Fruit fly (Drosophila melanogaster) whole organism, wandering third instar larva: ENCODE data around the gene Sbf.

ENCODE experiments used
- CrebA ChIP-seq: fragments of 200-800 bp; sonication (Bioruptor generic); optimal IDR thresholded peaks from 2 replicates; lab custom pipeline; 2016; ENCODE audit warnings: missing biosample characterization, mild to moderate bottlenecking, missing genetic modification characterization, borderline replicate concordance
- Dfd ChIP-seq: fragments of >200 bp; optimal IDR thresholded peaks from 2 replicates; lab custom pipeline; 2017; ENCODE audit warnings: missing biosample characterization, missing genetic modification characterization
- HLH106 ChIP-seq: fragments of 200-800 bp; optimal IDR thresholded peaks from 3 replicates; lab custom pipeline; 2019; ENCODE audit warnings: missing biosample characterization, mild to moderate bottlenecking, missing genetic modification characterization, moderate library complexity
- Hnf4 ChIP-seq: fragments of 200-800 bp; sonication (Bioruptor generic); optimal IDR thresholded peaks from 2 replicates; lab custom pipeline; 2016; ENCODE audit warnings: missing biosample characterization, mild to moderate bottlenecking, missing genetic modification characterization
- Hr78 ChIP-seq: fragments of >200 bp; optimal IDR thresholded peaks from 2 replicates; lab custom pipeline; 2017; ENCODE audit warnings: missing biosample characterization, missing genetic modification characterization
- Hr83 ChIP-seq: fragments of 200-300 bp; sonication (Bioruptor generic); optimal IDR thresholded peaks from 2 replicates; lab custom pipeline; 2016; ENCODE audit warnings: missing biosample characterization, mild to moderate bottlenecking, missing genetic modification characterization, moderate library complexity; ENCODE audit not compliant: poor library complexity, severe bottlenecking
- Jra ChIP-seq: sonication (Bioruptor generic); optimal IDR thresholded peaks from 2 replicates; lab custom pipeline; 2016; ENCODE audit warnings: missing biosample characterization, missing genetic modification characterization
- Mio ChIP-seq: sonication (Bioruptor generic); optimal IDR thresholded peaks from 2 replicates; lab custom pipeline; 2016; ENCODE audit warnings: missing biosample characterization, missing genetic modification characterization
- OdsH ChIP-seq: fragments of 200-800 bp; sonication (Bioruptor generic); optimal IDR thresholded peaks from 2 replicates; lab custom pipeline; 2016; ENCODE audit warnings: missing biosample characterization, mild to moderate bottlenecking, missing genetic modification characterization
- Rel ChIP-seq, 2 experiments: fragments of 200-800 bp; sonication (Bioruptor generic) in 1 of 2; optimal IDR thresholded peaks; 2 replicates in 1 of 2; 3 replicates in 1 of 2; lab custom pipeline; 2016 to 2019; ENCODE audit warnings: mild to moderate bottlenecking in 2 of 2, missing biosample characterization in 2 of 2, missing genetic modification characterization in 2 of 2, moderate library complexity in 1 of 2
- Sp1 ChIP-seq: fragments of 200-800 bp; sonication (Bioruptor generic); optimal IDR thresholded peaks from 3 replicates; lab custom pipeline; 2019; ENCODE audit warnings: missing biosample characterization, mild to moderate bottlenecking, missing genetic modification characterization, moderate library complexity
- Vsx2 ChIP-seq: fragments of 200-300, 225-300 bp; sonication (Bioruptor generic); optimal IDR thresholded peaks from 2 replicates; lab custom pipeline; 2018; ENCODE audit warnings: missing biosample characterization, missing genetic modification characterization; ENCODE audit not compliant: partially characterized antibody
- br ChIP-seq: fragments of 200-800 bp; sonication (Bioruptor generic); optimal IDR thresholded peaks from 2 replicates; lab custom pipeline; 2016; ENCODE audit warnings: missing biosample characterization, missing genetic modification characterization
- dl ChIP-seq, 2 experiments: fragments of 175-275, 200-275 bp in 1 of 2; fragments of 200-275 bp in 1 of 2; sonication (Bioruptor generic); optimal IDR thresholded peaks; lab custom pipeline; 2018; ENCODE audit warnings: mild to moderate bottlenecking in 2 of 2, missing biosample characterization in 2 of 2, missing genetic modification characterization in 2 of 2, moderate library complexity in 2 of 2; ENCODE audit not compliant: partially characterized antibody in 2 of 2, insufficient read depth in 1 of 2
- dmrt93B ChIP-seq: fragments of 200-800 bp; sonication (Bioruptor generic); optimal IDR thresholded peaks from 2 replicates; lab custom pipeline; 2018; ENCODE audit warnings: missing biosample characterization, mild to moderate bottlenecking, missing genetic modification characterization
- dsf ChIP-seq: sonication (Bioruptor generic); optimal IDR thresholded peaks from 2 replicates; lab custom pipeline; 2016; ENCODE audit warnings: missing biosample characterization, missing genetic modification characterization, borderline replicate concordance
- ey ChIP-seq: fragments of 200-800 bp; sonication (Bioruptor generic); optimal IDR thresholded peaks from 2 replicates; lab custom pipeline; 2016; ENCODE audit warnings: missing biosample characterization, missing genetic modification characterization
- foxo ChIP-seq, 2 experiments: fragments of 200-800 bp; sonication (Bioruptor generic); optimal IDR thresholded peaks; 2 replicates in 1 of 2; 3 replicates in 1 of 2; lab custom pipeline; 2016 to 2017; ENCODE audit warnings: missing biosample characterization in 2 of 2, missing genetic modification characterization in 2 of 2
- fru ChIP-seq: fragments of 200-800 bp; sonication (Bioruptor generic); optimal IDR thresholded peaks from 3 replicates; lab custom pipeline; 2016; ENCODE audit warnings: missing biosample characterization, mild to moderate bottlenecking, missing genetic modification characterization
- h ChIP-seq: fragments of 200-800 bp; sonication (Bioruptor generic); optimal IDR thresholded peaks from 3 replicates; lab custom pipeline; 2016; ENCODE audit warnings: missing biosample characterization, mild to moderate bottlenecking, missing genetic modification characterization
- lola ChIP-seq: fragments of >200 bp; optimal IDR thresholded peaks from 2 replicates; lab custom pipeline; 2017; ENCODE audit warnings: missing biosample characterization, missing genetic modification characterization
- pan ChIP-seq: fragments of >200 bp; optimal IDR thresholded peaks from 2 replicates; lab custom pipeline; 2017
- psq ChIP-seq: fragments of 200-800 bp; sonication (Bioruptor generic); optimal IDR thresholded peaks from 3 replicates; lab custom pipeline; 2017; ENCODE audit warnings: missing biosample characterization, mild to moderate bottlenecking, missing genetic modification characterization, moderate library complexity
- rgr ChIP-seq: fragments of 200-800 bp; sonication (Bioruptor generic); optimal IDR thresholded peaks from 3 replicates; lab custom pipeline; 2016; ENCODE audit warnings: missing biosample characterization, mild to moderate bottlenecking, missing genetic modification characterization
- sage ChIP-seq: fragments of 200-800 bp; sonication (Bioruptor generic); optimal IDR thresholded peaks from 2 replicates; lab custom pipeline; 2016; ENCODE audit warnings: missing biosample characterization, mild to moderate bottlenecking, missing genetic modification characterization
- sv ChIP-seq: fragments of 200-800 bp; sonication (Bioruptor generic); optimal IDR thresholded peaks from 3 replicates; lab custom pipeline; 2016; ENCODE audit warnings: missing biosample characterization, missing genetic modification characterization
- tai ChIP-seq: sonication (Bioruptor generic); optimal IDR thresholded peaks from 2 replicates; lab custom pipeline; 2016; ENCODE audit warnings: missing biosample characterization, missing genetic modification characterization
- usp ChIP-seq: fragments of >200 bp; optimal IDR thresholded peaks from 2 replicates; lab custom pipeline; 2017; ENCODE audit warnings: missing biosample characterization, missing genetic modification characterization

Gene Sbf

DNA sequence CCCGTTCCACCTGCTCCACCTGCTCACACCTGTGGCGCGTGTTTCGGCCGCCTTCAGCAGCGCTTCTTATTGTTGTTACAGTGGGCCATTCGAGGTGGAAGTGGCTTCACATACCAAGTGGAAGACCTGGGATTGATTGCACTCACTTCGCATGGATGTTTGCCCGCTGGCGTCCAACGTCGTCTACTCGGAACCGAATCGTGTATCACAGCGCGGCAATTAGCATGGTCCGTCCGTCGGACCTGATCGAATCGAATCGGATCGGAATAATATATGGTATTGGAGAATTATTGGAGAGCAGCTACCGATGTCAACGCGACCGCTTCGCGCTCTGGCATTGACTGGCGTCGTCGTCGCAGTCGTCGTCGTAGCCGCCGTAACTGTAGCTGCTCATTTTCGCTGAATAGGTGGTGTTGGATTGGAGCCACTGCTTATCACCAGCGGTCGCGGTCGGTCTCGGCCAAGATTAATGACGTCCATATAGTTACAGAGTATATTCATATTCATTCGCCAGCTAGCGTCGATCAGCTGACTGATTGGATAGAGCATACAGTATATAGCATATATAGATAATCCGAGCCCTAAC lies 16.2 kb upstream of the Sbf start, which contains the start of gene ClC-a:
Gene ClC-a, minus strand, starts transcription at position 327 of the 586 bp plus-strand sequence.
- peak; percentile 81 for TF ChIP-seq h (GFP tag; lab: Kevin White, UChicago)
- peak; percentile 26 for TF ChIP-seq br (GFP tag; lab: Kevin White, UChicago)
- TF ChIP-seq rgr (GFP tag; lab: Kevin White, UChicago), result peak; percentile 10
- no peak for TF ChIP-seq Dfd (GFP tag; lab: Kevin White, UChicago)
- TF ChIP-seq psq (GFP tag; lab: Kevin White, UChicago), result no peak
- peak; percentile 16 for TF ChIP-seq Hr83 (GFP tag; lab: Kevin White, UChicago)
- TF ChIP-seq Rel (GFP tag; optimal IDR thresholded peaks at IDR 0.05; lab: Kevin White, UChicago), result peak; percentile 4
- TF ChIP-seq Rel (tag; optimal IDR thresholded peaks at IDR 0.05; lab: Kevin White, UChicago), result no peak
- peak; percentile 13 for TF ChIP-seq OdsH
- peak; percentile 36 for TF ChIP-seq fru (GFP tag; lab: Kevin White, UChicago)
- no peak for TF ChIP-seq lola (GFP tag; lab: Kevin White, UChicago)
- TF ChIP-seq HLH106 (tag; lab: Kevin White, UChicago), result peak; percentile 7
- TF ChIP-seq ey, result no peak

DNA sequence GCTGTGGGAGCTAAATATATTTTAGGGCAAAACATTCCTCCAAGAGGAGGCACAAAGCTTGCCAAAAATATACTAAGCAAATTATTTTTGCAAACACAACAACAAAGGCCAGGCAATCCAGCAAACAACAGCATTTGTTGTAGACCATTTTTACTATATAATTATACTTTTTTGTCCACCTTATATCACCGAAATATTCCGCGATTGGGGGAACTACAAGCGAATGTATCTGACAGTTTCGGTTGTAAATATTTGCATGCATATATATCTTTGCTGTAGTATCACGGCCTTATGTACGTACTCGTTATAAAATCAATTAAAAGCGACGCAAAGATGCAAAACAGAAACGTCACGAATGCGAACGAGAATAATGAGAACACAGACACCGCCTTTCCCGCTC lies 15.7 kb upstream of the Sbf start:
- TF ChIP-seq Rel (GFP tag; optimal IDR thresholded peaks at IDR 0.05; lab: Kevin White, UChicago) (no peak), Rel (tag; optimal IDR thresholded peaks at IDR 0.05; lab: Kevin White, UChicago) (peak; percentile 74), dsf (GFP tag; lab: Kevin White, UChicago) (no peak)

DNA sequence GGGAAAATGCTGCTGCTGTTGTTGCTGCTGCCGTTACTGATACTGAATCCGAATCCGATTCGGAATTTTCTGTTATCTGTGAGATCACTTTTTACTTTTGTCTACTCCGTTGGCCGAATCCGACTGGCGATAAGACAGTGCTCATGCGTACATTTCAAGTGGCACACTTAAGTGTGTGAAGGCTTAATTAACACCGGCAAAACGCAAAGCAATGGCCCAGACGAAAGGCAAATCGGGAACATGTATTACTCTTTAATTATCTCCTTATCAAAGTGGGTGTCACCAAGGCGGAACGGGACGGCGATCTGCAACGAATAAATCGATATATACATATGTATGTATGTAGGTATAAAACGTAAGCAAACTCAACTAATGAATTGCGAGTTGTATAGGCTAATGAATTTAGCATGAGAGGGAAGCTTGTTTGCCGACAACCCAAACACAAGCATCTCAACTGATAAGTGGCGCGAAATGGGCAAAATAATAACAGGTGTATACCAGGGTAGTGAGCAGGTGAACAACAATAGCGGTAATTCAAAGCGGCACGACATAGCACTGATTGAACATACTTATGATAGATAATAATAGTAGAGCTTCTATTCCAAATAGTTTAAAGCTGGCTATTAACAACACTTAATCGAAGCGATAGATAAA lies 14.2 kb upstream of the Sbf start:
- TF ChIP-seq sage (GFP tag; lab: Kevin White, UChicago) (no peak), h (GFP tag; lab: Kevin White, UChicago) (peak; percentile 39)

DNA sequence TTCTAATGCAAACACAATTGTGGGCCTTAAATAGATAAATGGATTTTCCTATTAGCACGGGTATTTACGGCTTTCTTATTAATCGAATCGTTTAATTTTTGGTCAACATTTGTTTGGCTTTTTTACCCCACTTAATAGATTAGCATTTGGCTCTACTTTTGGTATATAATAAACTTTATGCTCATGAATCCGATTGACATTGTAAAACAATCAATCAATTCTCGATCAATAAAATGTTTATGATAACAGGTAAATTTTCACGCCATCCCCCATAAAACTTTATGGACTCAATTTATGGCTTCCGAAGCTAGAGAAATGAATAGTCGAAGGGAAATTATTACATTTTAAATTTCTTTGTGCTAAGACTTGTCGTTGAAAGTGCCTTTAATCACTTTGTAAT lies 12.9 kb upstream of the Sbf start:
- TF ChIP-seq Hr78 (GFP tag; lab: Kevin White, UChicago), result no peak
- TF ChIP-seq foxo (GFP tag; optimal IDR thresholded peaks at IDR 0.05; lab: Kevin White, UChicago), result no peak
- TF ChIP-seq ey, result no peak
- TF ChIP-seq HLH106 (tag; lab: Kevin White, UChicago), result peak; percentile 10
- TF ChIP-seq sv (GFP tag; lab: Kevin White, UChicago), result no peak
- no peak for TF ChIP-seq Hr83 (GFP tag; lab: Kevin White, UChicago)
- no peak for TF ChIP-seq Jra (GFP tag; lab: Kevin White, UChicago)
- peak; percentile 45 for TF ChIP-seq Sp1 (GFP tag; lab: Kevin White, UChicago)
- TF ChIP-seq Rel (GFP tag; optimal IDR thresholded peaks at IDR 0.05; lab: Kevin White, UChicago), result no peak
- peak; percentile 0 for TF ChIP-seq Rel (tag; optimal IDR thresholded peaks at IDR 0.05; lab: Kevin White, UChicago)
- no peak for TF ChIP-seq dl (GFP tag; optimal IDR thresholded peaks at IDR 0.05; lab: Kevin White, UChicago; ENCODE audit: insufficient read depth in 1 of 2, partially characterized antibody in 2 of 2)
- TF ChIP-seq Vsx2 (GFP tag; lab: Kevin White, UChicago), result no peak
- TF ChIP-seq psq (GFP tag; lab: Kevin White, UChicago), result no peak
- no peak for TF ChIP-seq OdsH
- no peak for TF ChIP-seq Hnf4 (GFP tag; lab: Kevin White, UChicago)
- peak; percentile 23 for TF ChIP-seq CrebA (GFP tag; lab: Kevin White, UChicago)
- no peak for TF ChIP-seq usp (GFP tag; lab: Kevin White, UChicago)

DNA sequence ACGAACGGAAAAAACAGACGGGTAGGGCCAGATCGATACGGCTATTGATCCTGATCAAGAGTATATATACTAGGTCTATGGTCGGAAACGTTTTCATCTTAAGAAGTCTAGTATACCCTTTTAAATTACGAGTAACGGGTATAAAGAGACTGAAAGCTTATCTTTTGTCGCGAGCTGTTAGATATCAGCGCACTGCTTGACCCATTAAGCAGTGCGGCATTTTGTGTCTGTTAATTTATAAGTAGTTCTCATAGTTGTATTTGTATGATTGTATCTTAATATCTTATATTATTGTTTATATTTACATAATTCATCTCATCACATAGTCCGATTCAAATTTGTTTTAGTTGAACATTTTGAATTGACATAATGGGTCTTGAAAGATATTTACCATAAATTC lies 10.9 kb upstream of the Sbf start:
- no peak for TF ChIP-seq pan (lab: Kevin White, UChicago)
- no peak for TF ChIP-seq CrebA (GFP tag; lab: Kevin White, UChicago)
- no peak for TF ChIP-seq HLH106 (tag; lab: Kevin White, UChicago)
- no peak for TF ChIP-seq h (GFP tag; lab: Kevin White, UChicago)
- no peak for TF ChIP-seq tai (GFP tag; lab: Kevin White, UChicago)
- TF ChIP-seq usp (GFP tag; lab: Kevin White, UChicago), result no peak
- no peak for TF ChIP-seq dmrt93B (GFP tag; lab: Kevin White, UChicago)
- TF ChIP-seq Hnf4 (GFP tag; lab: Kevin White, UChicago), result no peak
- no peak for TF ChIP-seq Mio
- no peak for TF ChIP-seq lola (GFP tag; lab: Kevin White, UChicago)
